Worm (Caenorhabditis elegans) whole organism, L2 larva: ENCODE results near the gene Y49F6B.12.

Source experiments
- C34F6.9 ChIP-seq: fragments of 150-350 bp; optimal IDR thresholded peaks from 2 replicates; lab custom pipeline; 2014; ENCODE audit warnings: missing biosample characterization, missing genetic modification characterization
- R02D3.7 ChIP-seq: fragments of 150-350 bp; optimal IDR thresholded peaks from 2 replicates; lab custom pipeline; 2014; ENCODE audit warnings: missing biosample characterization, missing genetic modification characterization
- Y55F3AM.14 ChIP-seq: fragments of 200-800 bp; sonication (Bioruptor generic); optimal IDR thresholded peaks from 2 replicates; lab custom pipeline; 2018; ENCODE audit warnings: mild to moderate bottlenecking, missing genetic modification characterization, missing compliant biosample characterization
- ZK546.5 ChIP-seq: sonication (generic microtip); optimal IDR thresholded peaks from 2 replicates; lab custom pipeline; 2017; ENCODE audit warnings: missing biosample characterization, missing genetic modification characterization
- aly-2 ChIP-seq: fragments of 150-350 bp; optimal IDR thresholded peaks from 2 replicates; lab custom pipeline; 2014; ENCODE audit warnings: missing biosample characterization, missing genetic modification characterization
- ama-1 ChIP-seq: fragments of 150-350 bp; optimal IDR thresholded peaks from 2 replicates; lab custom pipeline; 2018; ENCODE audit warnings: inconsistent platforms
- ceh-16 ChIP-seq: fragments of 150-350 bp; optimal IDR thresholded peaks from 2 replicates; lab custom pipeline; 2014; ENCODE audit warnings: missing biosample characterization, missing genetic modification characterization
- ceh-82 ChIP-seq: fragments of 150-350 bp; optimal IDR thresholded peaks from 2 replicates; lab custom pipeline; 2014; ENCODE audit warnings: missing biosample characterization, missing genetic modification characterization
- crh-2 ChIP-seq: sonication (generic microtip); optimal IDR thresholded peaks from 2 replicates; lab custom pipeline; 2017; ENCODE audit warnings: missing biosample characterization, missing genetic modification characterization
- dmd-4 ChIP-seq: sonication (generic microtip); optimal IDR thresholded peaks from 2 replicates; lab custom pipeline; 2017; ENCODE audit warnings: missing biosample characterization, missing genetic modification characterization
- egl-27 ChIP-seq: sonication (generic microtip); optimal IDR thresholded peaks from 3 replicates; lab custom pipeline; 2017; ENCODE audit warnings: missing biosample characterization, missing genetic modification reagents, missing genetic modification characterization
- elt-1 ChIP-seq: fragments of 150-350 bp; optimal IDR thresholded peaks from 2 replicates; lab custom pipeline; 2014; ENCODE audit warnings: missing biosample characterization, missing genetic modification characterization
- elt-3 ChIP-seq: sonication (generic microtip); optimal IDR thresholded peaks from 2 replicates; lab custom pipeline; 2017; ENCODE audit warnings: missing biosample characterization, missing genetic modification characterization
- fos-1 ChIP-seq: fragments of 150-350 bp; optimal IDR thresholded peaks from 2 replicates; lab custom pipeline; 2014; ENCODE audit warnings: missing biosample characterization, missing genetic modification characterization
- gmeb-1 ChIP-seq: fragments of 150-350 bp; optimal IDR thresholded peaks from 2 replicates; lab custom pipeline; 2014; ENCODE audit warnings: missing biosample characterization, missing genetic modification characterization
- lin-11 ChIP-seq: fragments of 150-350 bp; sonication (generic microtip); optimal IDR thresholded peaks from 2 replicates; lab custom pipeline; 2014; ENCODE audit warnings: missing biosample characterization, missing genetic modification characterization, inconsistent platforms, mixed read lengths
- lin-13 ChIP-seq: fragments of 150-350 bp; optimal IDR thresholded peaks from 2 replicates; lab custom pipeline; 2014; ENCODE audit warnings: missing biosample characterization, missing genetic modification reagents, missing genetic modification characterization
- lin-39 ChIP-seq: fragments of 150-350 bp; optimal IDR thresholded peaks from 2 replicates; lab custom pipeline; 2014; ENCODE audit warnings: missing biosample characterization, missing genetic modification reagents, missing genetic modification characterization
- lsy-2 ChIP-seq, 2 experiments: fragments of 150-350 bp in 1 of 2; sonication (generic microtip) in 1 of 2; optimal IDR thresholded peaks; 2 replicates each; lab custom pipeline; 2014 to 2017; ENCODE audit warnings: missing biosample characterization in 2 of 2, missing genetic modification characterization in 2 of 2
- mab-5 ChIP-seq: fragments of 150-350 bp; optimal IDR thresholded peaks from 2 replicates; lab custom pipeline; 2014; ENCODE audit warnings: missing biosample characterization, missing genetic modification characterization
- mbf-1 ChIP-seq: sonication (generic microtip); optimal IDR thresholded peaks from 2 replicates; lab custom pipeline; 2017; ENCODE audit warnings: missing biosample characterization, missing genetic modification characterization
- mdl-1 ChIP-seq, 2 experiments: fragments of 150-350 bp in 1 of 2; sonication (generic microtip) in 1 of 2; optimal IDR thresholded peaks; 2 replicates each; lab custom pipeline; 2017; ENCODE audit warnings: missing biosample characterization in 2 of 2, missing genetic modification characterization in 2 of 2
- nhr-10 ChIP-seq: sonication (generic microtip); optimal IDR thresholded peaks from 2 replicates; lab custom pipeline; 2017; ENCODE audit warnings: missing biosample characterization, missing genetic modification characterization
- nhr-12 ChIP-seq: fragments of 150-350 bp; optimal IDR thresholded peaks from 2 replicates; lab custom pipeline; 2014; ENCODE audit warnings: missing biosample characterization, missing genetic modification characterization
- nhr-23 ChIP-seq: fragments of 150-350 bp; optimal IDR thresholded peaks from 2 replicates; lab custom pipeline; 2014; ENCODE audit warnings: missing biosample characterization, missing genetic modification reagents, missing genetic modification characterization
- nhr-237 ChIP-seq: fragments of 150-350 bp; optimal IDR thresholded peaks from 2 replicates; lab custom pipeline; 2014; ENCODE audit warnings: missing biosample characterization, missing genetic modification characterization
- nhr-25 ChIP-seq: fragments of 150-350 bp; sonication (generic microtip); optimal IDR thresholded peaks from 3 replicates; lab custom pipeline; 2014; ENCODE audit warnings: missing biosample characterization, missing genetic modification characterization
- nhr-6 ChIP-seq: fragments of 150-350 bp; optimal IDR thresholded peaks from 2 replicates; lab custom pipeline; 2014; ENCODE audit warnings: missing biosample characterization, missing genetic modification characterization
- nhr-77 ChIP-seq: fragments of 150-350 bp; optimal IDR thresholded peaks from 2 replicates; lab custom pipeline; 2014; ENCODE audit warnings: missing biosample characterization, missing genetic modification characterization
- peb-1 ChIP-seq: fragments of 150-350 bp; optimal IDR thresholded peaks from 2 replicates; lab custom pipeline; 2014; ENCODE audit warnings: missing biosample characterization, missing genetic modification characterization
- skn-1 ChIP-seq: sonication (generic microtip); optimal IDR thresholded peaks from 2 replicates; lab custom pipeline; 2017; ENCODE audit warnings: missing biosample characterization, missing genetic modification characterization
- sma-3 ChIP-seq: sonication (generic microtip); optimal IDR thresholded peaks from 2 replicates; lab custom pipeline; 2016; ENCODE audit warnings: missing genetic modification reagents, missing genetic modification characterization, missing compliant biosample characterization
- sma-9 ChIP-seq, 2 experiments: fragments of 150-350 bp in 1 of 2; sonication (generic microtip) in 1 of 2; optimal IDR thresholded peaks; 2 replicates each; lab custom pipeline; 2014 to 2016; ENCODE audit warnings: missing genetic modification characterization in 2 of 2, mild to moderate bottlenecking in 1 of 2, missing biosample characterization in 1 of 2, missing compliant biosample characterization in 1 of 2, missing genetic modification reagents in 1 of 2, moderate library complexity in 1 of 2
- snpc-4 ChIP-seq: fragments of 150-350 bp; optimal IDR thresholded peaks from 2 replicates; lab custom pipeline; 2014; ENCODE audit warnings: missing biosample characterization, missing genetic modification characterization
- unc-39 ChIP-seq: fragments of 150-350 bp; optimal IDR thresholded peaks from 2 replicates; lab custom pipeline; 2014; ENCODE audit warnings: missing biosample characterization, missing genetic modification characterization
- unc-55 ChIP-seq: fragments of 150-350 bp; sonication (generic microtip); optimal IDR thresholded peaks from 3 replicates; lab custom pipeline; 2014; ENCODE audit warnings: missing biosample characterization, missing genetic modification reagents, missing genetic modification characterization
- unc-62 ChIP-seq: fragments of 150-350 bp; optimal IDR thresholded peaks from 2 replicates; lab custom pipeline; 2014; ENCODE audit warnings: missing biosample characterization, missing genetic modification reagents, missing genetic modification characterization
- zag-1 ChIP-seq: fragments of 150-350 bp; optimal IDR thresholded peaks from 2 replicates; lab custom pipeline; 2014; ENCODE audit warnings: missing biosample characterization, missing genetic modification characterization
- ztf-1 ChIP-seq: fragments of 200-800 bp; sonication (Bioruptor generic); conservative IDR thresholded peaks from 2 replicates; pipeline ENCODE4 v1.3.6; 2022; ENCODE audit warnings: missing genetic modification characterization, missing compliant biosample characterization
- ztf-11 ChIP-seq: sonication (generic microtip); optimal IDR thresholded peaks from 2 replicates; lab custom pipeline; 2017; ENCODE audit warnings: missing biosample characterization, missing genetic modification characterization
- ztf-4 ChIP-seq: fragments of 150-350 bp; optimal IDR thresholded peaks from 2 replicates; lab custom pipeline; 2014; ENCODE audit warnings: missing biosample characterization, missing genetic modification characterization

Gene Y49F6B.12

ce11 chrII:3444280-3444679 lies 27.9 kb downstream of the Y49F6B.12 start, which contains the start of gene C16C8.4:
C16C8.4 (minus strand) TSS chrII:3444380.
- TF ChIP-seq aly-2 (tag; lab: Kevin White, UChicago) (no peak), mab-5 (no peak), ceh-82 (tag; lab: Kevin White, UChicago) (no peak), nhr-10 (tag; lab: Kevin White, UChicago) (no peak), lin-13 (GFP tag; lab: Kevin White, UChicago) (no peak), unc-55 (GFP tag; lab: Kevin White, UChicago) (no peak), skn-1 (tag; lab: Kevin White, UChicago) (no peak), nhr-23 (tag; lab: Kevin White, UChicago) (no peak), elt-3 (tag; lab: Kevin White, UChicago) (no peak), mdl-1 (tag; optimal IDR thresholded peaks at IDR 0.05; lab: Kevin White, UChicago) (no peak), nhr-77 (tag; lab: Kevin White, UChicago) (no peak), sma-3 (GFP tag; lab: Kevin White, UChicago) (no peak), peb-1 (tag; lab: Kevin White, UChicago) (no peak), C34F6.9 (tag; lab: Kevin White, UChicago) (no peak), mbf-1 (tag; lab: Kevin White, UChicago) (no peak), ztf-1 (GFP tag; lab: Robert Waterston, UW) (no peak), nhr-237 (tag; lab: Kevin White, UChicago) (no peak), lin-11 (tag; lab: Kevin White, UChicago) (no peak), ceh-16 (tag; lab: Kevin White, UChicago) (no peak), gmeb-1 (no peak)

- TF ChIP-seq ceh-16 (tag; lab: Kevin White, UChicago) (no peak), nhr-10 (tag; lab: Kevin White, UChicago) (no peak), skn-1 (tag; lab: Kevin White, UChicago) (no peak), nhr-25 (tag; lab: Kevin White, UChicago) (no peak), lin-39 (tag; lab: Kevin White, UChicago) (no peak), crh-2 (no peak), ZK546.5 (tag; lab: Kevin White, UChicago) (no peak), ceh-82 (tag; lab: Kevin White, UChicago) (no peak), ztf-4 (no peak), zag-1 (tag; lab: Kevin White, UChicago) (no peak), unc-55 (GFP tag; lab: Kevin White, UChicago) (no peak), Y55F3AM.14 (GFP tag; lab: Kevin White, UChicago) (no peak), dmd-4 (tag; lab: Kevin White, UChicago) (no peak), egl-27 (no peak)
These were observed 29.1 kb downstream of the Y49F6B.12 start, which contains the start of gene C16C8.22 for ce11 chrII:3443154-3443553. C16C8.22 (minus strand) TSS chrII:3443254.

- TF ChIP-seq ceh-82 (tag; lab: Kevin White, UChicago) (no peak), unc-55 (GFP tag; lab: Kevin White, UChicago) (no peak), ztf-4 (no peak), unc-62 (GFP tag; lab: Kevin White, UChicago) (no peak), lin-13 (GFP tag; lab: Kevin White, UChicago) (no peak), R02D3.7 (tag; lab: Kevin White, UChicago) (no peak), lin-39 (tag; lab: Kevin White, UChicago) (no peak), nhr-12 (tag; lab: Kevin White, UChicago) (no peak), fos-1 (tag; lab: Kevin White, UChicago) (no peak), ztf-11 (no peak), nhr-237 (tag; lab: Kevin White, UChicago) (no peak), elt-1 (tag; lab: Kevin White, UChicago) (no peak)
These were observed 30.8 kb downstream of the Y49F6B.12 start, which contains the start of gene C16C8.27 for ce11 chrII:3441377-3441776. C16C8.27 (plus strand) TSS chrII:3441677.

- no peak for TF ChIP-seq skn-1 (tag; lab: Kevin White, UChicago)
- TF ChIP-seq ztf-4, result no peak
- TF ChIP-seq Y55F3AM.14 (GFP tag; lab: Kevin White, UChicago), result no peak
- TF ChIP-seq snpc-4 (tag; lab: Kevin White, UChicago), result no peak
- no peak for TF ChIP-seq ama-1 (lab: Kevin White, UChicago)
- no peak for TF ChIP-seq nhr-10 (tag; lab: Kevin White, UChicago)
- no peak for TF ChIP-seq nhr-237 (tag; lab: Kevin White, UChicago)
- no peak for TF ChIP-seq lin-11 (tag; lab: Kevin White, UChicago)
- TF ChIP-seq sma-9 (GFP tag; optimal IDR thresholded peaks at IDR 0.05; lab: Kevin White, UChicago), result no peak
- TF ChIP-seq sma-9 (tag; optimal IDR thresholded peaks at IDR 0.05; lab: Kevin White, UChicago), result no peak
- no peak for TF ChIP-seq peb-1 (tag; lab: Kevin White, UChicago)
- TF ChIP-seq unc-39 (tag; lab: Kevin White, UChicago), result no peak
- no peak for TF ChIP-seq lsy-2 (tag; optimal IDR thresholded peaks at IDR 0.05; lab: Kevin White, UChicago)
- TF ChIP-seq nhr-6, result no peak
- TF ChIP-seq, all 48 proteins: peak for 0
These were observed 31.6 kb downstream of the Y49F6B.12 start, which contains the start of gene C16C8.17 for ce11 chrII:3440641-3440926. C16C8.17 (plus strand) TSS chrII:3440827.
